Worm (Caenorhabditis elegans) whole organism, late embryonic: ENCODE data around the gene C18E9.7.

Experiments used
- ama-1 ChIP-seq: fragments of 150-350 bp; optimal IDR thresholded peaks from 2 replicates; lab custom pipeline; 2014
- ceh-18 ChIP-seq: sonication (generic microtip); optimal IDR thresholded peaks from 2 replicates; lab custom pipeline; 2016; ENCODE audit warnings: missing genetic modification characterization, missing compliant biosample characterization
- ceh-30 ChIP-seq: fragments of 150-350 bp; optimal IDR thresholded peaks from 2 replicates; lab custom pipeline; 2014; ENCODE audit warnings: missing biosample characterization, missing genetic modification characterization
- ceh-45 ChIP-seq: fragments of 200-800 bp; sonication (Bioruptor generic); IDR thresholded peaks from 2 replicates; pipeline ENCODE4 v1.3.6; 2022; ENCODE audit warnings: missing genetic modification reagents, missing genetic modification characterization, missing compliant biosample characterization
- fkh-10 ChIP-seq: fragments of 150-350 bp; optimal IDR thresholded peaks from 2 replicates; lab custom pipeline; 2014; ENCODE audit warnings: missing biosample characterization, missing genetic modification reagents, missing genetic modification characterization
- hlh-30 ChIP-seq: sonication (generic microtip); optimal IDR thresholded peaks from 2 replicates; lab custom pipeline; 2017; ENCODE audit warnings: antibody characterized with exemption, missing genetic modification characterization, missing compliant biosample characterization; ENCODE audit not compliant: insufficient read depth
- lim-6 ChIP-seq: sonication (generic microtip); optimal IDR thresholded peaks from 2 replicates; lab custom pipeline; 2016; ENCODE audit warnings: missing genetic modification characterization, missing compliant biosample characterization
- madf-2 ChIP-seq: sonication (generic microtip); optimal IDR thresholded peaks from 2 replicates; lab custom pipeline; 2017; ENCODE audit warnings: missing genetic modification characterization, missing compliant biosample characterization
- nhr-11 ChIP-seq: fragments of 150-350 bp; optimal IDR thresholded peaks from 2 replicates; lab custom pipeline; 2014; ENCODE audit warnings: missing biosample characterization, missing genetic modification characterization
- pha-2 ChIP-seq: sonication (generic microtip); optimal IDR thresholded peaks from 2 replicates; lab custom pipeline; 2017; ENCODE audit warnings: mild to moderate bottlenecking, missing genetic modification characterization, missing compliant biosample characterization
- pqm-1 ChIP-seq: sonication (generic microtip); optimal IDR thresholded peaks from 2 replicates; lab custom pipeline; 2016; ENCODE audit warnings: missing genetic modification characterization, missing compliant biosample characterization
- pros-1 ChIP-seq: fragments of 150-350 bp; optimal IDR thresholded peaks from 2 replicates; lab custom pipeline; 2014; ENCODE audit warnings: missing biosample characterization, missing genetic modification reagents, missing genetic modification characterization
- ref-2 ChIP-seq: sonication (generic microtip); optimal IDR thresholded peaks from 2 replicates; lab custom pipeline; 2016; ENCODE audit warnings: missing genetic modification characterization, missing compliant biosample characterization
- tbx-7 ChIP-seq: sonication (generic microtip); optimal IDR thresholded peaks from 2 replicates; lab custom pipeline; 2016; ENCODE audit warnings: missing genotype, missing genetic modification characterization, missing compliant biosample characterization

DNA sequence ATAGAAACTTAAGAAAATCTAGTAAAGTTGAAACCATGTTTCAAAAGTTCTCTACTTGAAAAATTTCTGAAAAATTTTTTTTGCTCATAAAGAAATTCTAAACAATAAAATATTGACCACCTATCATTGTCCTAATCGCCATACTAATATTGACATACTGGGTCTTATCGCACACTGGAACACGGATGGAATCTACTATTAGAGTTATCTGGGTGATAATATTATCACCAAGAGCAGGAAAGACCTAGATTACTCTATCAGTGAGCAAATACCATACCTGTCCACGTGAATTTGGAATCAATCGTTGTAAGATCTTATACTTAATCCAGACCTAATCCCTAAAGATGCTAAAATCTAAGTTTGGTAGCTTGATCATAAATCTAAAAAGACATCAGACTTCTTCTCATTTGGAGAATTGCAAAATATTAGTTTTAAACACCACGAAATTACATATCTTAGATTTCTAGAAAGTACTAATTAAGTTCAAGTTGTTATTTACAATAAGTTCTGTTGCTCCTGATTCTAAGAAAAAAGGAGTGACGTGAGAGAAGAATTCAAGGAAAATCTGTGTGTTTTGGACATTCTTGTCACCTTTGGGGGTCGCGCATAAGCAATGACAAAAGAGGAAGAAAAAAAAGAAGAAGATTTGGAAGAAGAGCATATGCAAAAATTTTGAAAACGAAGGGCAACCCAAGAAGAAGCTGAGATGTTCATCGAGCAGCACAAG lies 27.6 kb upstream of the C18E9.7 start:
- TF ChIP-seq fkh-10 (GFP tag; lab: Kevin White, UChicago), result no peak
- no peak for TF ChIP-seq hlh-30 (tag; lab: Kevin White, UChicago)
- TF ChIP-seq pros-1 (tag; lab: Kevin White, UChicago), result no peak
- no peak for TF ChIP-seq ceh-18
- TF ChIP-seq ama-1 (lab: Kevin White, UChicago), result no peak
- no peak for TF ChIP-seq tbx-7 (tag; lab: Kevin White, UChicago)
- no peak for TF ChIP-seq ceh-30 (tag; lab: Kevin White, UChicago)
- no peak for TF ChIP-seq pqm-1
- no peak for TF ChIP-seq pha-2
- no peak for TF ChIP-seq madf-2 (tag; lab: Kevin White, UChicago)
- TF ChIP-seq nhr-11 (tag; lab: Kevin White, UChicago), result no peak
- TF ChIP-seq ceh-45 (GFP tag; lab: Robert Waterston, UW), result no peak
- TF ChIP-seq ref-2 (tag; lab: Kevin White, UChicago), result no peak
- no peak for TF ChIP-seq lim-6 (tag; lab: Kevin White, UChicago)
